Fruit fly (Drosophila melanogaster): ENCODE data around the gene CG31870.

DNA sequence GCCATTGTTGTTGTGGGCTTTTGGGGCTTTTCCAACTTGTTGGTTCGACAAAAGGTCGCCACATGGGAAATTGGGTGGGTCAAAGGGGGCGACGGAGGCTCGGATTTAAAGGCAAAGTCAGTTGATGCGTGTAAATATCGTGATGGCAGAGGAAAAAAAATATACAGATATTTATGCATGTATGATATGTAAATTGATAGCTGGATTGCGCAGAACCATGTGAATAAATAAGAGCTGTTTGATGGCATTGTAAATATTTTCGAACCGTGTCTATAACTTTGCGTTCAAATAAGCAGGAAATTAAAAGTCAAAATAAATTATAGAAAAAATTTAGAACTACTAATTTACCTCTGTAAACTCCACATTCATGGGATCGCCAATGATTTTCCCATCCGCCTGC is 32.6 kb downstream of the CG31870 start:
- TF ChIP-seq CG5204 (GFP tag; optimal IDR thresholded peaks at IDR 0.05), result no peak
- TF ChIP-seq pad (GFP tag; optimal IDR thresholded peaks at IDR 0.05), result no peak
- no peak for TF ChIP-seq cic (GFP tag; optimal IDR thresholded peaks at IDR 0.05)
- TF ChIP-seq Hr96 (GFP tag; optimal IDR thresholded peaks at IDR 0.05), result no peak

All from whole organism, adult.